Worm (Caenorhabditis elegans): ENCODE measurements around the gene Y57E12B.10.

Y57E12B.10 gene

ce11 chrV:6906435-6906834 is 29.3 kb downstream of the Y57E12B.10 start:
- TF ChIP-seq unc-42 (tag; optimal IDR thresholded peaks at IDR 0.05) (no peak), lin-11 (tag; optimal IDR thresholded peaks at IDR 0.05) (no peak), ceh-19 (GFP tag; optimal IDR thresholded peaks at IDR 0.05) (no peak), tbx-7 (tag; optimal IDR thresholded peaks at IDR 0.05) (no peak), ets-4 (tag; optimal IDR thresholded peaks at IDR 0.05) (no peak), ceh-2 (tag; optimal IDR thresholded peaks at IDR 0.05) (no peak), dmd-4 (tag; optimal IDR thresholded peaks at IDR 0.05; ENCODE audit: borderline replicate concordance) (no peak), unc-3 (GFP tag; conservative IDR thresholded peaks at IDR 0.05) (no peak), unc-3 (tag; optimal IDR thresholded peaks at IDR 0.05) (no peak), hlh-8 (tag; optimal IDR thresholded peaks at IDR 0.05) (no peak), nhr-232 (tag; optimal IDR thresholded peaks at IDR 0.05) (no peak), sdc-2 (tag; optimal IDR thresholded peaks at IDR 0.05) (no peak), hlh-13 (GFP tag; optimal IDR thresholded peaks at IDR 0.05) (no peak), che-1 (tag; optimal IDR thresholded peaks at IDR 0.05) (no peak), ztf-16 (tag; optimal IDR thresholded peaks at IDR 0.05) (no peak), sox-4 (tag; optimal IDR thresholded peaks at IDR 0.05) (no peak), unc-86 (tag; optimal IDR thresholded peaks at IDR 0.05) (no peak), gmeb-2 (tag; optimal IDR thresholded peaks at IDR 0.05) (no peak), ceh-22 (tag; optimal IDR thresholded peaks at IDR 0.05) (no peak), pax-1 (tag; optimal IDR thresholded peaks at IDR 0.05) (no peak)

- TF ChIP-seq F13H6.1 (tag; optimal IDR thresholded peaks at IDR 0.05) = no peak
- TF ChIP-seq sox-2 (GFP tag; IDR thresholded peaks at IDR 0.05) = no peak
- TF ChIP-seq elt-4 (tag; optimal IDR thresholded peaks at IDR 0.05) = no peak
- TF ChIP-seq ceh-6 (GFP tag; optimal IDR thresholded peaks at IDR 0.05) = no peak
- no peak for TF ChIP-seq C38D4.7 (GFP tag; optimal IDR thresholded peaks at IDR 0.05)
Observed at ce11 chrV:6901943-6902549, 33.7 kb downstream of the Y57E12B.10 start.

ce11 chrV:6900814-6901592 is 34.8 kb downstream of the Y57E12B.10 start:
- no peak for TF ChIP-seq ceh-9 (tag; optimal IDR thresholded peaks at IDR 0.05)

- TF ChIP-seq ceh-48 (tag; optimal IDR thresholded peaks at IDR 0.05) = no peak
- peak; percentile 1 for TF ChIP-seq ceh-2 (tag; optimal IDR thresholded peaks at IDR 0.05)
- TF ChIP-seq elt-2 (tag; optimal IDR thresholded peaks at IDR 0.05) = peak; percentile 65
Observed at ce11 chrV:6900173-6900638, 35.6 kb downstream of the Y57E12B.10 start, which contains the start of gene odc-1. odc-1 (minus strand) TSS chrV:6900223.

ce11 chrV:6896700-6897099 is 39.1 kb downstream of the Y57E12B.10 start, which contains the start of gene K11C4.1:
K11C4.1 (plus strand) TSS chrV:6897000.
- TF ChIP-seq sox-4 (tag; optimal IDR thresholded peaks at IDR 0.05) (no peak), hlh-8 (tag; optimal IDR thresholded peaks at IDR 0.05) (no peak), ttx-3 (tag; optimal IDR thresholded peaks at IDR 0.05) (no peak), ceh-14 (tag; optimal IDR thresholded peaks at IDR 0.05) (no peak), ceh-24 (tag; optimal IDR thresholded peaks at IDR 0.05) (no peak), ets-4 (tag; optimal IDR thresholded peaks at IDR 0.05) (no peak), elt-2 (tag; optimal IDR thresholded peaks at IDR 0.05) (no peak), ztf-16 (tag; optimal IDR thresholded peaks at IDR 0.05) (no peak), che-1 (tag; optimal IDR thresholded peaks at IDR 0.05) (no peak), sdc-2 (tag; optimal IDR thresholded peaks at IDR 0.05) (no peak)
